Fruit fly (Drosophila melanogaster): ENCODE results near the gene CG11384.

Gene CG11384

DNA sequence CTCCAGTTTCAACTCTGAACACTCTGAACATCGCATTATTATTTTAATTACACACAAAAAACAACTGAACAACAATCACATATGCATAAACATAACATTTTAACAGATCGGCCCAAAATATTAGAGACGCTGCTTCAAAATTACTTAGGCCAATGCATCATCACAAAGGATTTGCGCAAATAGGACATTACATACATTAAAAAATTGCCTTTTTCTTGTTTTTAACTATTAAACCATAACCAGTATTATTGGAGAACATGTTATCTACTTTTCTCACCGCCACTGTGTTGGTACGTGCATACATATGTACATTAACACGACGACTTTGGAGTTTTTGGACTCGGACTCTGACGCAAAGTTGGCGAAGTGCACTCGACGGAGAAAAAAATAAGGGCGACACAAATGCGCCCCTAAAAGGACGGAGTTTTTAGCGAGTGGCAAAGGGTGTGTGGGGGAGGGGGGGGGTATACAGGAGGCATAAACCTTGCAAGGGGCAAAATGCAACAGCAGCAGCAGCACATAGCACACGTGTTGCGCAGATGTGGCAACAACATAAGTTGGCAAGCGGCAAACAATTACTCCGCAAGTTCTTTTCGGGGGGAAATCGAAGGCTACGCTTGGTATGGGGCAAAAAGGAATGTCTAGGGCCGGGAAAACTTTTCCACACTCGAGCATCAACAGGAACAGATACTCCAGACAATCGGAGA is 46.1 kb downstream of the CG11384 start:
- no peak for TF ChIP-seq insv (optimal IDR thresholded peaks at IDR 0.05)
- no peak for TF ChIP-seq Sin3A (optimal IDR thresholded peaks at IDR 0.05)
- TF ChIP-seq ttk (optimal IDR thresholded peaks at IDR 0.05) = no peak
- TF ChIP-seq Myc (optimal IDR thresholded peaks at IDR 0.05) = no peak
- no peak for TF ChIP-seq h (optimal IDR thresholded peaks at IDR 0.05)
- no peak for TF ChIP-seq psq (optimal IDR thresholded peaks at IDR 0.05)
